Worm (Caenorhabditis elegans): ENCODE measurements around the gene F21C10.19.

ce11 chrV:9094976-9095375, 35.9 kb upstream of the F21C10.19 start:
- TF ChIP-seq elt-3 (tag; optimal IDR thresholded peaks at IDR 0.05), result no peak
- no peak for TF ChIP-seq snpc-4 (tag; optimal IDR thresholded peaks at IDR 0.05)
- no peak for TF ChIP-seq nhr-76 (tag; optimal IDR thresholded peaks at IDR 0.05)
- TF ChIP-seq nhr-237 (tag; optimal IDR thresholded peaks at IDR 0.05), result no peak
- no peak for TF ChIP-seq mab-9 (GFP tag; IDR thresholded peaks at IDR 0.05)
- no peak for TF ChIP-seq lsy-2 (tag; optimal IDR thresholded peaks at IDR 0.05)
- no peak for TF ChIP-seq dpl-1 (GFP tag; optimal IDR thresholded peaks at IDR 0.05)
- no peak for TF ChIP-seq unc-130 (tag; optimal IDR thresholded peaks at IDR 0.05)
- TF ChIP-seq efl-3 (GFP tag; optimal IDR thresholded peaks at IDR 0.05), result no peak
- no peak for TF ChIP-seq egl-27 (tag; optimal IDR thresholded peaks at IDR 0.05)
- no peak for TF ChIP-seq unc-86 (tag; optimal IDR thresholded peaks at IDR 0.05)
- TF ChIP-seq nhr-11 (tag; optimal IDR thresholded peaks at IDR 0.05), result no peak
- TF ChIP-seq lin-39 (tag; optimal IDR thresholded peaks at IDR 0.05), result no peak

All from whole organism, L1 larva.